Fruit fly (Drosophila melanogaster): ENCODE results near the gene CG1468.

- no peak for TF ChIP-seq pan (optimal IDR thresholded peaks at IDR 0.05)
- no peak for TF ChIP-seq CG8478 (optimal IDR thresholded peaks at IDR 0.05)
- TF ChIP-seq usp (GFP tag; optimal IDR thresholded peaks at IDR 0.05): no peak
Measured at dm6 chrX:9882900-9883299, 4.7 kb downstream of the CG1468 start.

All from whole organism.